Fruit fly (Drosophila melanogaster) whole organism: Measurements from ENCODE around the gene Schip1.

ENCODE experiments used
- Dll ChIP-seq: fragments of >200 bp; optimal IDR thresholded peaks from 2 replicates; lab custom pipeline; 2017
- EcR ChIP-seq, 2 experiments: fragments of >200 bp; optimal IDR thresholded peaks; 2 replicates each; lab custom pipeline; 2017; ENCODE audit warnings: missing biosample characterization in 2 of 2, missing genetic modification characterization in 2 of 2, missing genetic modification reagents in 2 of 2
- pan ChIP-seq: fragments of >200 bp; optimal IDR thresholded peaks from 2 replicates; lab custom pipeline; 2017
- psq ChIP-seq: fragments of >200 bp; optimal IDR thresholded peaks from 2 replicates; lab custom pipeline; 2017
- usp ChIP-seq: fragments of >200 bp; optimal IDR thresholded peaks from 2 replicates; lab custom pipeline; 2017; ENCODE audit warnings: missing biosample characterization, missing genetic modification characterization, mixed read lengths

dm6 chr2L:10278658-10279057 is 52.3 kb downstream of the Schip1 start, which contains the start of gene Utx:
- TF ChIP-seq pan (no peak), Dll (no peak), EcR (GFP tag; optimal IDR thresholded peaks at IDR 0.05; lab: Kevin White, UChicago) (no peak), psq (lab: Kevin White, UChicago) (no peak), usp (GFP tag; lab: Kevin White, UChicago) (no peak)
